Fruit fly (Drosophila melanogaster): ENCODE measurements around the gene CG9813.

CG9813 gene

dm6 chr3R:13425470-13426033, 46.0 kb upstream of the CG9813 start, which contains the start of gene Act87E (continued):
- TF ChIP-seq odd (GFP tag; optimal IDR thresholded peaks at IDR 0.05), result peak; percentile 57
- no peak for TF ChIP-seq Bteb2 (GFP tag; optimal IDR thresholded peaks at IDR 0.05)
- no peak for TF ChIP-seq NC2β (GFP tag; optimal IDR thresholded peaks at IDR 0.05)
- no peak for TF ChIP-seq CG9609 (GFP tag; optimal IDR thresholded peaks at IDR 0.05)
- TF ChIP-seq CG3726 (GFP tag; IDR thresholded peaks at IDR 0.05), result no peak
- no peak for TF ChIP-seq abd-A (tag; optimal IDR thresholded peaks at IDR 0.05)
- TF ChIP-seq pnt (GFP tag; optimal IDR thresholded peaks at IDR 0.05), result no peak
- no peak for TF ChIP-seq CG10462 (GFP tag; optimal IDR thresholded peaks at IDR 0.05)
- 0 out of 2 replicates have a peak, but pooled peaks have one; percentile 5 for TF ChIP-seq Nf-YA (GFP tag; IDR thresholded peaks at IDR 0.05)
- TF ChIP-seq prd (optimal IDR thresholded peaks at IDR 0.05), result no peak
- TF ChIP-seq prd (GFP tag; IDR thresholded peaks at IDR 0.05), result peak; percentile 49; the same call in 1 of the 3 replicates
- TF ChIP-seq bowl (GFP tag; IDR thresholded peaks at IDR 0.05), result no peak
- TF ChIP-seq Sry-δ (GFP tag; optimal IDR thresholded peaks at IDR 0.05), result no peak
- no peak for TF ChIP-seq schlank (tag; optimal IDR thresholded peaks at IDR 0.05)
- TF ChIP-seq HmgZ (tag; optimal IDR thresholded peaks at IDR 0.05), result no peak
- TF ChIP-seq disco-r (GFP tag; optimal IDR thresholded peaks at IDR 0.05), result no peak
- TF ChIP-seq CG10959 (GFP tag; IDR thresholded peaks at IDR 0.05), result peak; percentile 38; the same call in 1 of the 2 replicates
- no peak for TF ChIP-seq emc (GFP tag; optimal IDR thresholded peaks at IDR 0.05)
- TF ChIP-seq bsh (GFP tag; optimal IDR thresholded peaks at IDR 0.05), result peak in 1 of 2 experiments; percentile 68
- no peak for TF ChIP-seq pum (GFP tag; optimal IDR thresholded peaks at IDR 0.05)
- TF ChIP-seq Blimp-1 (GFP tag; optimal IDR thresholded peaks at IDR 0.05), result peak; percentile 73
- peak; percentile 4 for TF ChIP-seq sd (tag; optimal IDR thresholded peaks at IDR 0.05)
- TF ChIP-seq CG15269 (tag; optimal IDR thresholded peaks at IDR 0.05), result peak; percentile 69
- TF ChIP-seq CHES-1-like (GFP tag; optimal IDR thresholded peaks at IDR 0.05), result no peak
- TF ChIP-seq CG18619 (GFP tag; optimal IDR thresholded peaks at IDR 0.05), result peak; percentile 59
- TF ChIP-seq Dref (GFP tag; IDR thresholded peaks at IDR 0.05), result no peak
- TF ChIP-seq cas (GFP tag; IDR thresholded peaks at IDR 0.05), result no peak
- TF ChIP-seq Bgb (GFP tag; IDR thresholded peaks at IDR 0.05; ENCODE audit: partially characterized antibody), result no peak
- TF ChIP-seq stc (GFP tag; IDR thresholded peaks at IDR 0.05), result peak; percentile 58
- no peak for TF ChIP-seq Hr39 (optimal IDR thresholded peaks at IDR 0.05)
- TF ChIP-seq CG12236 (GFP tag; optimal IDR thresholded peaks at IDR 0.05), result no peak
- peak; percentile 82 for TF ChIP-seq grau (tag; optimal IDR thresholded peaks at IDR 0.05)
- no peak for TF ChIP-seq NC2α (GFP tag; optimal IDR thresholded peaks at IDR 0.05)
- peak; percentile 13; the same call in 1 of the 2 replicates for TF ChIP-seq Drgx (GFP tag; IDR thresholded peaks at IDR 0.05)
- peak; percentile 46; the same call in 1 of the 2 replicates for TF ChIP-seq sim (GFP tag; IDR thresholded peaks at IDR 0.05)
- TF ChIP-seq slp2 (GFP tag; optimal IDR thresholded peaks at IDR 0.05), result no peak
- TF ChIP-seq Oli (tag; optimal IDR thresholded peaks at IDR 0.05), result peak; percentile 75
- no peak for TF ChIP-seq Opbp (GFP tag; IDR thresholded peaks at IDR 0.05; ENCODE audit: partially characterized antibody)
- TF ChIP-seq esg (GFP tag; conservative IDR thresholded peaks at IDR 0.05), result peak; percentile 41; the same call in 1 of the 2 replicates
- no peak for TF ChIP-seq shn (GFP tag; optimal IDR thresholded peaks at IDR 0.05)
- TF ChIP-seq tup (GFP tag; optimal IDR thresholded peaks at IDR 0.05), result no peak
- TF ChIP-seq nom (GFP tag; optimal IDR thresholded peaks at IDR 0.05), result no peak
- TF ChIP-seq zfh2 (GFP tag; optimal IDR thresholded peaks at IDR 0.05), result no peak
- TF ChIP-seq H15 (GFP tag; IDR thresholded peaks at IDR 0.05), result no peak
- TF ChIP-seq MTF-1 (GFP tag; optimal IDR thresholded peaks at IDR 0.05; ENCODE audit: borderline replicate concordance), result no peak
- no peak for TF ChIP-seq ap (GFP tag; IDR thresholded peaks at IDR 0.05)
- TF ChIP-seq CG14014 (GFP tag; IDR thresholded peaks at IDR 0.05), result 0 out of 2 replicates have a peak, but pooled peaks have one; percentile 19
- TF ChIP-seq CG1603 (tag; optimal IDR thresholded peaks at IDR 0.05), result no peak
- no peak for TF ChIP-seq eyg (GFP tag; optimal IDR thresholded peaks at IDR 0.05)
- no peak for TF ChIP-seq tna (GFP tag; IDR thresholded peaks at IDR 0.05; ENCODE audit: partially characterized antibody)
- no peak for TF ChIP-seq CG12769 (tag; optimal IDR thresholded peaks at IDR 0.05)
